Worm (Caenorhabditis elegans) whole organism, early embryonic: Measurements from ENCODE around the gene nuaf-1.

ENCODE experiments used
- B0310.2 ChIP-seq: sonication (generic microtip); optimal IDR thresholded peaks from 2 replicates; lab custom pipeline; 2016; ENCODE audit warnings: mild to moderate bottlenecking, missing genetic modification characterization, missing compliant biosample characterization
- F13C5.2 ChIP-seq: sonication (generic microtip); optimal IDR thresholded peaks from 2 replicates; lab custom pipeline; 2017; ENCODE audit warnings: mild to moderate bottlenecking, missing genetic modification characterization, inconsistent platforms, missing compliant biosample characterization
- aly-1 ChIP-seq: sonication (generic microtip); optimal IDR thresholded peaks from 2 replicates; lab custom pipeline; 2016; ENCODE audit warnings: missing genetic modification characterization, missing compliant biosample characterization
- ama-1 ChIP-seq: fragments of 150-350 bp; optimal IDR thresholded peaks from 2 replicates; lab custom pipeline; 2014
- ceh-13 ChIP-seq: fragments of 200-800 bp; sonication (Bioruptor generic); optimal IDR thresholded peaks from 2 replicates; lab custom pipeline; 2018; ENCODE audit warnings: mild to moderate bottlenecking, missing genetic modification characterization, missing compliant biosample characterization
- ceh-36 ChIP-seq: sonication (generic microtip); optimal IDR thresholded peaks from 2 replicates; lab custom pipeline; 2016; ENCODE audit warnings: missing genetic modification characterization, inconsistent platforms, missing compliant biosample characterization
- ets-7 ChIP-seq: sonication (generic microtip); optimal IDR thresholded peaks from 2 replicates; lab custom pipeline; 2016; ENCODE audit warnings: missing genotype, missing genetic modification characterization, missing compliant biosample characterization
- flt-1 ChIP-seq: fragments of 200-800 bp; sonication (Bioruptor generic); IDR thresholded peaks from 2 replicates; pipeline ENCODE4 v1.3.6; 2022; ENCODE audit warnings: missing genetic modification characterization, missing compliant biosample characterization
- hmbx-1 ChIP-seq: sonication (generic microtip); optimal IDR thresholded peaks from 2 replicates; lab custom pipeline; 2016; ENCODE audit warnings: mild to moderate bottlenecking, missing genetic modification characterization, missing compliant biosample characterization
- hmg-4 ChIP-seq: fragments of 200-800 bp; sonication (Bioruptor generic); optimal IDR thresholded peaks from 2 replicates; lab custom pipeline; 2018; ENCODE audit warnings: mild to moderate bottlenecking, missing genetic modification characterization, missing compliant biosample characterization
- hnd-1 ChIP-seq: sonication (generic microtip); optimal IDR thresholded peaks from 2 replicates; lab custom pipeline; 2016; ENCODE audit warnings: missing genetic modification characterization, missing compliant biosample characterization
- pes-1 ChIP-seq: fragments of 200-800 bp; sonication (Bioruptor generic); IDR thresholded peaks from 2 replicates; pipeline ENCODE4 v1.3.6; 2022; ENCODE audit warnings: missing genetic modification reagents, missing genetic modification characterization, missing compliant biosample characterization
- scrt-1 ChIP-seq: fragments of 200-800 bp; sonication (Bioruptor generic); IDR thresholded peaks from 2 replicates; pipeline ENCODE4 v1.3.6; 2022; ENCODE audit warnings: missing genetic modification characterization, missing compliant biosample characterization
- sea-1 ChIP-seq: fragments of 200-800 bp; sonication (Bioruptor generic); conservative IDR thresholded peaks from 2 replicates; pipeline ENCODE4 v1.3.6; 2022; ENCODE audit warnings: missing genetic modification characterization, missing compliant biosample characterization
- tbx-11 ChIP-seq: fragments of 200-800 bp; sonication (Bioruptor generic); IDR thresholded peaks from 2 replicates; pipeline ENCODE4 v1.3.6; 2022; ENCODE audit warnings: missing genetic modification characterization, missing compliant biosample characterization
- tbx-37 ChIP-seq: fragments of 200-800 bp; sonication (Bioruptor generic); conservative IDR thresholded peaks from 2 replicates; pipeline ENCODE4 v1.3.6; 2022; ENCODE audit warnings: missing genetic modification reagents, missing genetic modification characterization, missing compliant biosample characterization
- tra-4 ChIP-seq: sonication (generic microtip); optimal IDR thresholded peaks from 2 replicates; lab custom pipeline; 2017; ENCODE audit warnings: missing genetic modification characterization, missing compliant biosample characterization

Gene nuaf-1

DNA sequence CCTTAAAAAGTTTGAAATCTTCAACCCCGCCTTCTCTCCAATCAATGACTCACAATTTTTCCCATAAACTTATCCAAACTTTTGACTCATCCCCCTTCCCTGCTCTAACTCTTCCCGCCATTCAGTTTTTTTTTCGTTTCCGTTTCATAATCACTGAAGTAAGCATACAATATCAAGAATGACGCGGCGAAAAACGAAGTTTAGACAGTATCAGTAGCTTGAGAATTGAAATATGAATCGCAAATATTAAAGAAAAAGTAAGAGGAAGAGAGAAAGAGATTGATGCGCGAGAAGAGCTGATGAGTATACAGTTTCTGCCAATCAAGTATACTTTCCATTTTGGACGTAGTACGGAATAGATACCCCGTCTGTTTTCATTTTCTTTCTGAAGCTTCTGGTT lies 9.0 kb upstream of the nuaf-1 start:
- TF ChIP-seq ceh-13 (GFP tag; lab: Kevin White, UChicago) (no peak), tbx-11 (GFP tag; lab: Robert Waterston, UW) (no peak), F13C5.2 (tag; lab: Kevin White, UChicago) (no peak), hmg-4 (GFP tag; lab: Kevin White, UChicago) (no peak)

DNA sequence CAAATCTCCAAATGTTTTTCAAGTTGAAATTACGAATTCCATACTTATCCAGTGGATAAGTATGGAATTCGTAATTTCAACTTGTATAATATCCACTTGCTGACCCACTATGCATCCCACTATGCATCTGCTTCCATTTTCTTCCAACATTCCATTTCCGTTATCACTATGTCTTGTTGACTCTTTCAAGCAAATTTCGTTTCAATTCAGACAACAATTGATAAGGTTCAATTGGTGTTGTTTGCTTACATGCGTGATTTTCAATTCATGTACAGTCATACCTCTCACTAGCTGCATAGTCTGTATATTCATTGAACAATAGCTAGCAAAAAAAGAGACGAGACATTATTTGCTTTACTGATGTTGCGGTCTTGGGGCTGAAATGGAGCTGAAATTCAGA lies 8.4 kb upstream of the nuaf-1 start:
- no peak for TF ChIP-seq tbx-37 (GFP tag; lab: Robert Waterston, UW)
- no peak for TF ChIP-seq ama-1
- TF ChIP-seq F13C5.2 (tag; lab: Kevin White, UChicago): no peak
- no peak for TF ChIP-seq B0310.2

ce11 chrV:13575866-13576265 lies 7.4 kb upstream of the nuaf-1 start:
- no peak for TF ChIP-seq tbx-11 (GFP tag; lab: Robert Waterston, UW)
- TF ChIP-seq scrt-1 (GFP tag; lab: Robert Waterston, UW): no peak
- no peak for TF ChIP-seq hmbx-1 (tag; lab: Kevin White, UChicago)
- no peak for TF ChIP-seq B0310.2
- no peak for TF ChIP-seq hnd-1 (tag; lab: Kevin White, UChicago)
- no peak for TF ChIP-seq tbx-37 (GFP tag; lab: Robert Waterston, UW)
- no peak for TF ChIP-seq ets-7
- TF ChIP-seq ceh-36 (tag; lab: Kevin White, UChicago): no peak
- TF ChIP-seq F13C5.2 (tag; lab: Kevin White, UChicago): no peak
- TF ChIP-seq tra-4 (tag; lab: Kevin White, UChicago): no peak
- TF ChIP-seq flt-1 (GFP tag; lab: Robert Waterston, UW): no peak
- no peak for TF ChIP-seq hmg-4 (GFP tag; lab: Kevin White, UChicago)
- TF ChIP-seq ceh-13 (GFP tag; lab: Kevin White, UChicago): no peak
- no peak for TF ChIP-seq pes-1 (GFP tag; lab: Robert Waterston, UW)
- TF ChIP-seq sea-1 (GFP tag; lab: Robert Waterston, UW): no peak

DNA sequence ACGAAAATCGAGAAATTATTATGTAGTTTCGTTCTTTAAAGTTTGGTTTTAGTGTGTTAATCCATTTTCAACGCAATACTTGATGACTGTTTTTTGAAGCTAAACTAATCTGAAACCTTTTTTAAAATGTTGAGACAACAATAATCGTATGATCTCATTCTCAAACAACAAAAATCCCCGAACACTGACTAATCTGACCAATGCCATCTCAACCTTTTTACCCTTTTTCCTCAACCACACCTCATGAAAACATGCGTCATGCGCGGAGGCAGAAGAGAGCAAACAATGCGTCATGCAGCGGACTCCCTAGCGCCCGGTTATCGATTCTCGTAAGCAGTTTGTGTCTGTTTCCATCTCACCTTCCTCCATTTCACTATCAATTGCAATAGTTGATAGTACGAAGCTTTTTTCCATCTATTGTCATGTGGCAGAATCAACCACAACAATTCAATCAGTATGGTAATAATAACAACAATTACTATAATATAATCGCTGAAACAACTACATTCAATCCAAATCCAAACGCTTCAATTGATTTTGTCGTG lies 3.4 kb upstream of the nuaf-1 start, which contains the start of gene C50B8.4:
C50B8.4 (plus strand) TSS at position 299 of the 545 bp plus-strand sequence.
- TF ChIP-seq ceh-13 (GFP tag; lab: Kevin White, UChicago): no peak
- TF ChIP-seq hmg-4 (GFP tag; lab: Kevin White, UChicago): no peak
- TF ChIP-seq aly-1 (tag; lab: Kevin White, UChicago): no peak
- TF ChIP-seq ceh-36 (tag; lab: Kevin White, UChicago): no peak
- TF ChIP-seq F13C5.2 (tag; lab: Kevin White, UChicago): no peak
- TF ChIP-seq ets-7: no peak
- TF ChIP-seq tra-4 (tag; lab: Kevin White, UChicago): no peak
- TF ChIP-seq tbx-11 (GFP tag; lab: Robert Waterston, UW): no peak
- TF ChIP-seq flt-1 (GFP tag; lab: Robert Waterston, UW): no peak
- no peak for TF ChIP-seq tbx-37 (GFP tag; lab: Robert Waterston, UW)
- no peak for TF ChIP-seq pes-1 (GFP tag; lab: Robert Waterston, UW)
- TF ChIP-seq sea-1 (GFP tag; lab: Robert Waterston, UW): no peak

ce11 chrV:13566967-13567366 lies 1.5 kb downstream of the nuaf-1 start:
- TF ChIP-seq ceh-36 (tag; lab: Kevin White, UChicago) (no peak), hmg-4 (GFP tag; lab: Kevin White, UChicago) (no peak), F13C5.2 (tag; lab: Kevin White, UChicago) (no peak), ceh-13 (GFP tag; lab: Kevin White, UChicago) (no peak), aly-1 (tag; lab: Kevin White, UChicago) (no peak), B0310.2 (no peak), tbx-11 (GFP tag; lab: Robert Waterston, UW) (no peak), tbx-37 (GFP tag; lab: Robert Waterston, UW) (no peak), sea-1 (GFP tag; lab: Robert Waterston, UW) (no peak), pes-1 (GFP tag; lab: Robert Waterston, UW) (no peak), flt-1 (GFP tag; lab: Robert Waterston, UW) (no peak), scrt-1 (GFP tag; lab: Robert Waterston, UW) (no peak), ama-1 (no peak), hnd-1 (tag; lab: Kevin White, UChicago) (no peak), ets-7 (no peak), hmbx-1 (tag; lab: Kevin White, UChicago) (no peak), tra-4 (tag; lab: Kevin White, UChicago) (no peak)

- TF ChIP-seq flt-1 (GFP tag; lab: Robert Waterston, UW): no peak
- no peak for TF ChIP-seq scrt-1 (GFP tag; lab: Robert Waterston, UW)
- TF ChIP-seq hnd-1 (tag; lab: Kevin White, UChicago): no peak
- no peak for TF ChIP-seq ceh-13 (GFP tag; lab: Kevin White, UChicago)
- TF ChIP-seq sea-1 (GFP tag; lab: Robert Waterston, UW): no peak
- no peak for TF ChIP-seq B0310.2
- no peak for TF ChIP-seq pes-1 (GFP tag; lab: Robert Waterston, UW)
- TF ChIP-seq ets-7: no peak
- TF ChIP-seq hmbx-1 (tag; lab: Kevin White, UChicago): no peak
- TF ChIP-seq hmg-4 (GFP tag; lab: Kevin White, UChicago): no peak
- no peak for TF ChIP-seq F13C5.2 (tag; lab: Kevin White, UChicago)
- TF ChIP-seq ama-1: no peak
- no peak for TF ChIP-seq tbx-37 (GFP tag; lab: Robert Waterston, UW)
- no peak for TF ChIP-seq tbx-11 (GFP tag; lab: Robert Waterston, UW)
- no peak for TF ChIP-seq ceh-36 (tag; lab: Kevin White, UChicago)
- TF ChIP-seq aly-1 (tag; lab: Kevin White, UChicago): no peak
- no peak for TF ChIP-seq tra-4 (tag; lab: Kevin White, UChicago)
These were observed 2.6 kb downstream of the nuaf-1 start, which contains the start of gene slrp-1 for ce11 chrV:13565781-13566180. TSS of gene slrp-1 (plus strand) at chrV:13565863.

DNA sequence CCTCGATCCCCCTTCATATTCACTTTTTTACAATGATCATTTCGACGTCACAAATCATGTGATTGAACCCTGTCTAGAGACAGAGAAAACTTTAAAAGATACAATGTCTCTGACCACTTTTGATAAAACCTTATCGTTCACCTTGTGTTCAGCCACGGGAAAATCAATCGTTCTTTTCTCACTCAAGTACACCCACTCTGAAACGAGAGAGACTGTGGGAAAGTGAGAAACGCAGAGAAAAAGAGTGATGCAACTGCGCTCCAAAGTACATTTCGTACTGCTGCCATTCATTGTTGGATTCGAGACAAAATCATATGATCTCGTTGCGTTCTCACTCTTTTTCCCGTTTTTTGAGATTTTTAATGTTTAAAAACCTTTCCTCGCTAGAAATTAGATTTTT lies 3.2 kb downstream of the nuaf-1 start:
- TF ChIP-seq tbx-37 (GFP tag; lab: Robert Waterston, UW) (no peak), hmbx-1 (tag; lab: Kevin White, UChicago) (no peak), hnd-1 (tag; lab: Kevin White, UChicago) (no peak)
